Worm (Caenorhabditis elegans): Measurements from ENCODE around the gene Y73B3A.11.

- TF ChIP-seq unc-62 (GFP tag; optimal IDR thresholded peaks at IDR 0.05): no peak
- no peak for TF ChIP-seq elt-3 (tag; optimal IDR thresholded peaks at IDR 0.05)
- TF ChIP-seq snpc-4 (tag; optimal IDR thresholded peaks at IDR 0.05): no peak
- no peak for TF ChIP-seq nhr-237 (tag; optimal IDR thresholded peaks at IDR 0.05)
- no peak for TF ChIP-seq eor-1 (tag; optimal IDR thresholded peaks at IDR 0.05)
- no peak for TF ChIP-seq fkh-10 (GFP tag; optimal IDR thresholded peaks at IDR 0.05)
- no peak for TF ChIP-seq pha-4 (tag; optimal IDR thresholded peaks at IDR 0.05)
- no peak for TF ChIP-seq ceh-82 (tag; optimal IDR thresholded peaks at IDR 0.05)
- TF ChIP-seq tbx-2 (tag; optimal IDR thresholded peaks at IDR 0.05): no peak
Observed at ce11 chrX:177075-177474, 29.2 kb downstream of the Y73B3A.11 start, which contains the start of the genes T08D2.5 and T08D2.4.

All from whole organism, L3 larva.